Fruit fly (Drosophila melanogaster): Measurements from ENCODE around the gene mth.

Gene mth

dm6 chr3L:346656-347640 is at the start of gene mth:
TSS of gene mth (minus strand) at chr3L:346957.
- TF ChIP-seq sisA (GFP tag; IDR thresholded peaks at IDR 0.05): peak; percentile 44
- peak; percentile 59; the same call in 1 of the 2 replicates for TF ChIP-seq sob (GFP tag; IDR thresholded peaks at IDR 0.05)
- no peak for TF ChIP-seq CG4328 (GFP tag; optimal IDR thresholded peaks at IDR 0.05)
- TF ChIP-seq CG32532 (GFP tag; IDR thresholded peaks at IDR 0.05): peak; percentile 63
- TF ChIP-seq Doc3 (GFP tag; IDR thresholded peaks at IDR 0.05; ENCODE audit: partially characterized antibody): peak; percentile 99
- TF ChIP-seq fu2 (GFP tag; optimal IDR thresholded peaks at IDR 0.05): peak; percentile 54
- peak; percentile 58; the same call in 1 of the 3 replicates for TF ChIP-seq ken (GFP tag; IDR thresholded peaks at IDR 0.05)
- no peak for TF ChIP-seq CG5953 (GFP tag; IDR thresholded peaks at IDR 0.05)
- TF ChIP-seq CG4854 (GFP tag; optimal IDR thresholded peaks at IDR 0.05): peak; percentile 48
- TF ChIP-seq Ssrp (tag; optimal IDR thresholded peaks at IDR 0.05): peak; percentile 3
- TF ChIP-seq eve (GFP tag; optimal IDR thresholded peaks at IDR 0.05): peak in 1 of 2 experiments; percentile 72
- peak; percentile 97 for TF ChIP-seq hbn (GFP tag; IDR thresholded peaks at IDR 0.05; ENCODE audit: partially characterized antibody)
- peak; percentile 84 for TF ChIP-seq Med (GFP tag)
- TF ChIP-seq dmrt99B (tag; optimal IDR thresholded peaks at IDR 0.05): peak; percentile 39
- peak; percentile 92 for TF ChIP-seq CG42726 (GFP tag; IDR thresholded peaks at IDR 0.05; ENCODE audit: partially characterized antibody)
- TF ChIP-seq CG18011 (GFP tag; optimal IDR thresholded peaks at IDR 0.05): no peak
- no peak for TF ChIP-seq sd (tag; optimal IDR thresholded peaks at IDR 0.05)
- TF ChIP-seq Bgb (GFP tag; IDR thresholded peaks at IDR 0.05; ENCODE audit: partially characterized antibody): peak; percentile 94
- peak; percentile 38 for TF ChIP-seq Lhr (GFP tag; optimal IDR thresholded peaks at IDR 0.05)
- TF ChIP-seq CG4820 (GFP tag; optimal IDR thresholded peaks at IDR 0.05): peak; percentile 36
- TF ChIP-seq CG15696 (tag; optimal IDR thresholded peaks at IDR 0.05): peak; percentile 16
- no peak for TF ChIP-seq NC2β (GFP tag; optimal IDR thresholded peaks at IDR 0.05)
- TF ChIP-seq HLH4C (GFP tag; IDR thresholded peaks at IDR 0.05; ENCODE audit: partially characterized antibody): peak; percentile 99
- no peak for TF ChIP-seq salm (tag; optimal IDR thresholded peaks at IDR 0.05)
- TF ChIP-seq run (tag; optimal IDR thresholded peaks at IDR 0.05): no peak
- TF ChIP-seq nerfin-1 (tag; optimal IDR thresholded peaks at IDR 0.05): peak; percentile 13
- TF ChIP-seq gce (GFP tag; IDR thresholded peaks at IDR 0.05): 0 out of 3 replicates have a peak, but pooled peaks have one; percentile 30
- TF ChIP-seq Hr51 (GFP tag; optimal IDR thresholded peaks at IDR 0.05): peak in 1 of 2 experiments; percentile 43
- TF ChIP-seq CG13775 (GFP tag; optimal IDR thresholded peaks at IDR 0.05): peak; percentile 59
- peak; percentile 45 for TF ChIP-seq eyg (GFP tag; optimal IDR thresholded peaks at IDR 0.05)
- TF ChIP-seq mam (GFP tag; optimal IDR thresholded peaks at IDR 0.05): peak; percentile 77
- TF ChIP-seq CG17328 (GFP tag; IDR thresholded peaks at IDR 0.05): no peak
- no peak for TF ChIP-seq CG6654 (GFP tag; optimal IDR thresholded peaks at IDR 0.05)
- TF ChIP-seq dysf (GFP tag; IDR thresholded peaks at IDR 0.05): peak; percentile 49; the same call in 2 of the 3 replicates
- TF ChIP-seq CG6689 (GFP tag; IDR thresholded peaks at IDR 0.05): peak; percentile 28; the same call in 1 of the 2 replicates
- peak; percentile 29 for TF ChIP-seq Hmx (GFP tag; optimal IDR thresholded peaks at IDR 0.05)
- no peak for TF ChIP-seq yki (optimal IDR thresholded peaks at IDR 0.05)
- peak; percentile 62 for TF ChIP-seq Atf-2 (GFP tag; optimal IDR thresholded peaks at IDR 0.05)
- peak; percentile 75 for TF ChIP-seq CG1603 (tag; optimal IDR thresholded peaks at IDR 0.05)
- TF ChIP-seq CG12744 (GFP tag; optimal IDR thresholded peaks at IDR 0.05): no peak
- no peak for TF ChIP-seq CG3163 (GFP tag; optimal IDR thresholded peaks at IDR 0.05)
- TF ChIP-seq CG10565 (GFP tag; optimal IDR thresholded peaks at IDR 0.05): no peak
- no peak; the same call in 2 of the 3 replicates for TF ChIP-seq Aef1 (GFP tag; IDR thresholded peaks at IDR 0.05)
- peak; percentile 38 for TF ChIP-seq CG4424 (GFP tag; optimal IDR thresholded peaks at IDR 0.05)
- no peak for TF ChIP-seq Vsx1 (GFP tag; optimal IDR thresholded peaks at IDR 0.05)
- TF ChIP-seq CG12942 (GFP tag; optimal IDR thresholded peaks at IDR 0.05): no peak
- TF ChIP-seq CG3838 (GFP tag; optimal IDR thresholded peaks at IDR 0.05): no peak
- peak; percentile 22 for TF ChIP-seq kay (GFP tag; optimal IDR thresholded peaks at IDR 0.05)
